Fruit fly (Drosophila melanogaster): ENCODE results near the gene mex1.
A peak's percentile ranks its signal among the peaks of the same experiment; 100 is the strongest.

The mex1 gene

dm6 chr3L:15532368-15533030 lies 13.1 kb upstream of the mex1 start (continued):
- TF ChIP-seq Lpt (GFP tag; optimal IDR thresholded peaks at IDR 0.05): no peak
- TF ChIP-seq CG6654 (GFP tag; optimal IDR thresholded peaks at IDR 0.05): peak; percentile 1
- peak; percentile 59 for TF ChIP-seq Ada2b (GFP tag; IDR thresholded peaks at IDR 0.05)
- no peak for TF ChIP-seq CG7271 (tag; optimal IDR thresholded peaks at IDR 0.05)
- TF ChIP-seq Kr (GFP tag; optimal IDR thresholded peaks at IDR 0.05): no peak
- TF ChIP-seq CG15073 (GFP tag; optimal IDR thresholded peaks at IDR 0.05): no peak
- peak; percentile 79 for TF ChIP-seq gcm (GFP tag; optimal IDR thresholded peaks at IDR 0.05)
- no peak for TF ChIP-seq CG7963 (GFP tag; IDR thresholded peaks at IDR 0.05; ENCODE audit: partially characterized antibody)
- peak; percentile 48 for TF ChIP-seq row (GFP tag; IDR thresholded peaks at IDR 0.05)
- no peak for TF ChIP-seq zen2 (GFP tag; IDR thresholded peaks at IDR 0.05; ENCODE audit: partially characterized antibody)
- no peak for TF ChIP-seq D19B (GFP tag; optimal IDR thresholded peaks at IDR 0.05)
- TF ChIP-seq dm (GFP tag; optimal IDR thresholded peaks at IDR 0.05): no peak
- no peak for TF ChIP-seq jumu (GFP tag; optimal IDR thresholded peaks at IDR 0.05)
- no peak for TF ChIP-seq CG2120 (GFP tag; optimal IDR thresholded peaks at IDR 0.05)
- no peak for TF ChIP-seq inv (GFP tag; IDR thresholded peaks at IDR 0.05; ENCODE audit: partially characterized antibody)
- no peak for TF ChIP-seq ap (GFP tag; IDR thresholded peaks at IDR 0.05)
- no peak for TF ChIP-seq BtbVII (GFP tag; optimal IDR thresholded peaks at IDR 0.05)
- TF ChIP-seq Gug (GFP tag; IDR thresholded peaks at IDR 0.05): peak; percentile 21; the same call in 1 of the 4 replicates
- peak; percentile 68 for TF ChIP-seq CG9727 (GFP tag; optimal IDR thresholded peaks at IDR 0.05)
- TF ChIP-seq ac (GFP tag; optimal IDR thresholded peaks at IDR 0.05): no peak
- no peak for TF ChIP-seq dpn (GFP tag; optimal IDR thresholded peaks at IDR 0.05)
- TF ChIP-seq tgo (GFP tag; IDR thresholded peaks at IDR 0.05): peak; percentile 63
- TF ChIP-seq ase (GFP tag; IDR thresholded peaks at IDR 0.05): 0 out of 3 replicates have a peak, but pooled peaks have one; percentile 26
- no peak for TF ChIP-seq Hmx (GFP tag; optimal IDR thresholded peaks at IDR 0.05)
- TF ChIP-seq CG8924 (tag; optimal IDR thresholded peaks at IDR 0.05): peak; percentile 17
- TF ChIP-seq Myb (GFP tag; optimal IDR thresholded peaks at IDR 0.05): peak; percentile 14
- peak; percentile 57 for TF ChIP-seq CG10979 (tag; optimal IDR thresholded peaks at IDR 0.05)
- peak; percentile 55 for TF ChIP-seq CG9932 (GFP tag; IDR thresholded peaks at IDR 0.05)
- no peak for TF ChIP-seq ftz-f1 (GFP tag; optimal IDR thresholded peaks at IDR 0.05)
- no peak for TF ChIP-seq sc (optimal IDR thresholded peaks at IDR 0.05)
- TF ChIP-seq sc (GFP tag; optimal IDR thresholded peaks at IDR 0.05): no peak
- peak; percentile 52 for TF ChIP-seq ind (GFP tag; optimal IDR thresholded peaks at IDR 0.05)
- peak; percentile 55; the same call in 1 of the 2 replicates for TF ChIP-seq H2.0 (GFP tag; IDR thresholded peaks at IDR 0.05)
- no peak for TF ChIP-seq sr (GFP tag; IDR thresholded peaks at IDR 0.05)
- 0 out of 2 replicates have a peak, but pooled peaks have one; percentile 23 for TF ChIP-seq dimm (GFP tag; IDR thresholded peaks at IDR 0.05)
- TF ChIP-seq ci (GFP tag; IDR thresholded peaks at IDR 0.05): peak; percentile 54; the same call in 2 of the 3 replicates
- TF ChIP-seq Hr51 (GFP tag; optimal IDR thresholded peaks at IDR 0.05): no peak
- no peak for TF ChIP-seq CG12236 (GFP tag; optimal IDR thresholded peaks at IDR 0.05)
- TF ChIP-seq pita (GFP tag; optimal IDR thresholded peaks at IDR 0.05): no peak
- TF ChIP-seq Bteb2 (GFP tag; optimal IDR thresholded peaks at IDR 0.05): no peak
- TF ChIP-seq CG9876 (GFP tag; optimal IDR thresholded peaks at IDR 0.05): peak; percentile 22
- peak; percentile 16 for TF ChIP-seq Atf-2 (GFP tag; optimal IDR thresholded peaks at IDR 0.05)
- peak; percentile 60 to 70 for TF ChIP-seq Trl (optimal IDR thresholded peaks at IDR 0.05)
- peak; percentile 56 for TF ChIP-seq Trl (GFP tag; optimal IDR thresholded peaks at IDR 0.05)
- peak; percentile 63 for TF ChIP-seq CG4424 (GFP tag; optimal IDR thresholded peaks at IDR 0.05)
- peak; percentile 1 for TF ChIP-seq Chrac-16 (GFP tag; optimal IDR thresholded peaks at IDR 0.05)
- no peak for TF ChIP-seq CG17802 (tag; optimal IDR thresholded peaks at IDR 0.05)
- no peak for TF ChIP-seq pum (GFP tag; optimal IDR thresholded peaks at IDR 0.05)
- peak; percentile 36 for TF ChIP-seq mam (GFP tag; optimal IDR thresholded peaks at IDR 0.05)
- TF ChIP-seq Opbp (GFP tag; IDR thresholded peaks at IDR 0.05; ENCODE audit: partially characterized antibody): no peak
- TF ChIP-seq CG2678 (tag; optimal IDR thresholded peaks at IDR 0.05): peak; percentile 67

Data from whole organism, embryonic.